Worm (Caenorhabditis elegans) whole organism, L2 larva: ENCODE measurements around the gene Y62E10A.3.

ENCODE experiments used
- R02D3.7 ChIP-seq: fragments of 150-350 bp; optimal IDR thresholded peaks from 2 replicates; lab custom pipeline; 2014; ENCODE audit warnings: missing biosample characterization, missing genetic modification characterization
- aly-2 ChIP-seq: fragments of 150-350 bp; optimal IDR thresholded peaks from 2 replicates; lab custom pipeline; 2014; ENCODE audit warnings: missing biosample characterization, missing genetic modification characterization
- ceh-16 ChIP-seq: fragments of 150-350 bp; optimal IDR thresholded peaks from 2 replicates; lab custom pipeline; 2014; ENCODE audit warnings: missing biosample characterization, missing genetic modification characterization
- lin-39 ChIP-seq: fragments of 150-350 bp; optimal IDR thresholded peaks from 2 replicates; lab custom pipeline; 2014; ENCODE audit warnings: missing biosample characterization, missing genetic modification reagents, missing genetic modification characterization
- nhr-12 ChIP-seq: fragments of 150-350 bp; optimal IDR thresholded peaks from 2 replicates; lab custom pipeline; 2014; ENCODE audit warnings: missing biosample characterization, missing genetic modification characterization
- nhr-6 ChIP-seq: fragments of 150-350 bp; optimal IDR thresholded peaks from 2 replicates; lab custom pipeline; 2014; ENCODE audit warnings: missing biosample characterization, missing genetic modification characterization
- nhr-77 ChIP-seq: fragments of 150-350 bp; optimal IDR thresholded peaks from 2 replicates; lab custom pipeline; 2014; ENCODE audit warnings: missing biosample characterization, missing genetic modification characterization
- unc-39 ChIP-seq: fragments of 150-350 bp; optimal IDR thresholded peaks from 2 replicates; lab custom pipeline; 2014; ENCODE audit warnings: missing biosample characterization, missing genetic modification characterization
- unc-62 ChIP-seq: fragments of 150-350 bp; optimal IDR thresholded peaks from 2 replicates; lab custom pipeline; 2014; ENCODE audit warnings: missing biosample characterization, missing genetic modification reagents, missing genetic modification characterization

DNA sequence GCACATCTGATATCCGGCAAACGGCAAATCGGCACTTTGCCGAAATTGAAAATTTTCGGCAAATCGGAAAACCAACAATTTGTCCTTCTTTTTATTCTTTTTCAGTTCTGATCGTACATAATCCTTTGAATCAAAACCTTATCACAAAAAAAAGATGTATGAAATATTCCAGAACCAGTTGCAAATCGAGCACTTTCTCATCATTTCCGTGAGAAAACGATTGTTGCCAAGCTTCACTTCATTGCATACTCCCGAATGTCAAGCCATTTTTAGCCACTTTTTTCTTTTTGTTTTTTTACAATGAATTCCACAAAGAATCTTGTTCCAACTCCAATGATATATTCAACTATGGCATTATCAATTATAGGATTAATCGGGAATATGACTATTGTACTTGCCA lies 4.8 kb upstream of the Y62E10A.3 start, which contains the start of gene srsx-25:
- TF ChIP-seq unc-39 (tag; lab: Kevin White, UChicago): no peak
- no peak for TF ChIP-seq nhr-77 (tag; lab: Kevin White, UChicago)
- no peak for TF ChIP-seq R02D3.7
- TF ChIP-seq aly-2 (tag; lab: Kevin White, UChicago): no peak
- TF ChIP-seq nhr-6: no peak
- no peak for TF ChIP-seq nhr-12 (tag; lab: Kevin White, UChicago)
- TF ChIP-seq ceh-16 (tag; lab: Kevin White, UChicago): no peak
- TF ChIP-seq lin-39 (tag; lab: Kevin White, UChicago): no peak
- TF ChIP-seq unc-62 (GFP tag; lab: Kevin White, UChicago): no peak
